Worm (Caenorhabditis elegans) whole organism, late embryonic: Measurements from ENCODE around the gene idpc-4.

Source experiments
- Y22D7AL.16 ChIP-seq: sonication (generic microtip); optimal IDR thresholded peaks from 2 replicates; lab custom pipeline; 2016; ENCODE audit warnings: missing genetic modification characterization, missing compliant biosample characterization
- ceh-2 ChIP-seq: sonication (generic microtip); optimal IDR thresholded peaks from 2 replicates; lab custom pipeline; 2016; ENCODE audit warnings: missing genotype, missing genetic modification characterization, missing compliant biosample characterization
- gmeb-2 ChIP-seq: sonication (generic microtip); optimal IDR thresholded peaks from 2 replicates; lab custom pipeline; 2016; ENCODE audit warnings: missing genetic modification characterization, inconsistent platforms, missing compliant biosample characterization
- nhr-11 ChIP-seq: fragments of 150-350 bp; optimal IDR thresholded peaks from 2 replicates; lab custom pipeline; 2014; ENCODE audit warnings: missing biosample characterization, missing genetic modification characterization
- pat-9 ChIP-seq: fragments of 200-800 bp; sonication (Bioruptor generic); optimal IDR thresholded peaks from 2 replicates; lab custom pipeline; 2018; ENCODE audit warnings: mild to moderate bottlenecking, missing genetic modification characterization, moderate library complexity, missing compliant biosample characterization
- pha-4 ChIP-seq: fragments of 150-350 bp; optimal IDR thresholded peaks from 2 replicates; lab custom pipeline; 2018; ENCODE audit warnings: missing biosample characterization, missing genetic modification reagents, missing genetic modification characterization
- unc-86 ChIP-seq: sonication (generic microtip); optimal IDR thresholded peaks from 2 replicates; lab custom pipeline; 2016; ENCODE audit warnings: missing genetic modification characterization, missing compliant biosample characterization

- no peak for TF ChIP-seq pha-4 (tag; lab: Kevin White, UChicago)
- no peak for TF ChIP-seq Y22D7AL.16 (tag; lab: Kevin White, UChicago)
- TF ChIP-seq nhr-11 (tag; lab: Kevin White, UChicago): no peak
- TF ChIP-seq unc-86 (tag; lab: Kevin White, UChicago): no peak
- no peak for TF ChIP-seq gmeb-2 (tag; lab: Kevin White, UChicago)
- TF ChIP-seq pat-9: no peak
- no peak for TF ChIP-seq ceh-2
These were observed 48.1 kb downstream of the idpc-4 start, which contains the start of gene sulp-8 for ce11 chrV:9673199-9673843.
